Worm (Caenorhabditis elegans): Measurements from ENCODE around the gene C16C10.1.

Gene C16C10.1

ce11 chrIII:4150919-4151318, 30.3 kb downstream of the C16C10.1 start (continued):
- TF ChIP-seq fos-1 (tag; optimal IDR thresholded peaks at IDR 0.05): no peak
- TF ChIP-seq daf-19 (GFP tag; conservative IDR thresholded peaks at IDR 0.05): no peak
- no peak for TF ChIP-seq unc-62 (GFP tag; optimal IDR thresholded peaks at IDR 0.05 in 1 of 2)
- TF ChIP-seq unc-62 (tag; optimal IDR thresholded peaks at IDR 0.05): no peak
- TF ChIP-seq nhr-41 (GFP tag; IDR thresholded peaks at IDR 0.05): no peak
- TF ChIP-seq zip-11 (GFP tag; IDR thresholded peaks at IDR 0.05): no peak
- peak; percentile 5 for TF ChIP-seq rbr-2 (tag; optimal IDR thresholded peaks at IDR 0.05)
- TF ChIP-seq ceh-82 (tag; optimal IDR thresholded peaks at IDR 0.05): no peak
- no peak for TF ChIP-seq nhr-237 (tag; optimal IDR thresholded peaks at IDR 0.05)
- TF ChIP-seq F49E8.2 (tag; optimal IDR thresholded peaks at IDR 0.05; ENCODE audit: borderline replicate concordance): no peak
- no peak for TF ChIP-seq Y48G9A.11 (GFP tag; IDR thresholded peaks at IDR 0.05)
- no peak for TF ChIP-seq zfp-2 (tag; optimal IDR thresholded peaks at IDR 0.05)

ce11 chrIII:4143170-4143569, 38.1 kb downstream of the C16C10.1 start:
- no peak for TF ChIP-seq lin-38 (GFP tag; IDR thresholded peaks at IDR 0.05)
- TF ChIP-seq spr-3 (GFP tag; optimal IDR thresholded peaks at IDR 0.05): no peak
- TF ChIP-seq daf-19 (GFP tag; conservative IDR thresholded peaks at IDR 0.05): no peak
- no peak for TF ChIP-seq duxl-1 (tag; optimal IDR thresholded peaks at IDR 0.05; ENCODE audit: poor library complexity)
- no peak for TF ChIP-seq F26F4.8 (GFP tag; conservative IDR thresholded peaks at IDR 0.05)
- TF ChIP-seq ceh-20 (GFP tag; IDR thresholded peaks at IDR 0.05): no peak
- TF ChIP-seq dve-1 (tag; optimal IDR thresholded peaks at IDR 0.05; ENCODE audit: insufficient read depth): no peak
- no peak for TF ChIP-seq nhr-11 (tag; optimal IDR thresholded peaks at IDR 0.05)
- no peak for TF ChIP-seq aha-1 (tag)
- no peak for TF ChIP-seq dmd-6 (GFP tag; IDR thresholded peaks at IDR 0.05)
- no peak for TF ChIP-seq nhr-41 (GFP tag; IDR thresholded peaks at IDR 0.05)
- no peak for TF ChIP-seq unc-39 (tag; optimal IDR thresholded peaks at IDR 0.05)
- TF ChIP-seq daf-16 (GFP tag; optimal IDR thresholded peaks at IDR 0.05): no peak
- no peak for TF ChIP-seq daf-16 (tag; optimal IDR thresholded peaks at IDR 0.05)
- no peak for TF ChIP-seq unc-62 (GFP tag; optimal IDR thresholded peaks at IDR 0.05 in 1 of 2)
- no peak for TF ChIP-seq unc-62 (tag; optimal IDR thresholded peaks at IDR 0.05)
- no peak for TF ChIP-seq nhr-25 (tag; optimal IDR thresholded peaks at IDR 0.05; ENCODE audit: borderline replicate concordance, insufficient read depth)
- no peak for TF ChIP-seq nhr-237 (tag; optimal IDR thresholded peaks at IDR 0.05)
- TF ChIP-seq lir-3 (tag; optimal IDR thresholded peaks at IDR 0.05): no peak
- TF ChIP-seq arid-1 (GFP tag; conservative IDR thresholded peaks at IDR 0.05): no peak
- TF ChIP-seq zag-1 (tag; optimal IDR thresholded peaks at IDR 0.05): no peak

ce11 chrIII:4137180-4137579, 44.1 kb downstream of the C16C10.1 start:
- TF ChIP-seq unc-62 (GFP tag; optimal IDR thresholded peaks at IDR 0.05 in 1 of 2) (peak in 1 of 2 experiments; percentile 66), unc-62 (tag; optimal IDR thresholded peaks at IDR 0.05) (no peak), lin-29 (GFP tag; IDR thresholded peaks at IDR 0.05) (no peak)

- TF ChIP-seq set-16 (GFP tag; IDR thresholded peaks at IDR 0.05) (peak; percentile 93), dpl-1 (GFP tag; optimal IDR thresholded peaks at IDR 0.05) (no peak)
These were observed 47.2 kb downstream of the C16C10.1 start for ce11 chrIII:4134059-4134458.

- TF ChIP-seq ces-1 (GFP tag; optimal IDR thresholded peaks at IDR 0.05) (peak; percentile 67), ceh-32 (tag; optimal IDR thresholded peaks at IDR 0.05; ENCODE audit: poor library complexity) (no peak)
These were observed 49.3 kb downstream of the C16C10.1 start for ce11 chrIII:4131814-4132555.
